Fruit fly (Drosophila melanogaster) whole organism, embryonic: ENCODE results near the gene Coa8.

Experiments
- Adf1 ChIP-seq: fragments of 200-800 bp; sonication (Bioruptor generic); IDR thresholded peaks from 2 replicates; pipeline ENCODE4 v1.3.6; 2022; ENCODE audit warnings: missing biosample characterization, missing genetic modification characterization
- Blimp-1 ChIP-seq: fragments of 200-800 bp; sonication (Bioruptor generic); optimal IDR thresholded peaks from 3 replicates; lab custom pipeline; 2018; ENCODE audit warnings: missing biosample characterization, missing genetic modification characterization, mild to moderate bottlenecking, moderate library complexity, missing genetic modification reagents
- C15 ChIP-seq: fragments of 200-800 bp; sonication (Bioruptor generic); IDR thresholded peaks from 3 replicates; pipeline ENCODE4 v1.3.6; 2022; ENCODE audit warnings: missing biosample characterization, missing genetic modification characterization
- CG11398 ChIP-seq: fragments of 200-800 bp; sonication (Bioruptor generic); optimal IDR thresholded peaks from 2 replicates; lab custom pipeline; 2016; ENCODE audit warnings: missing biosample characterization, missing genetic modification characterization
- CG12104 ChIP-seq: fragments of 200-800 bp; sonication (Bioruptor generic); optimal IDR thresholded peaks from 3 replicates; lab custom pipeline; 2016; ENCODE audit warnings: missing biosample characterization, missing genetic modification characterization
- CG12219 ChIP-seq: fragments of 200-800 bp; sonication (Bioruptor generic); optimal IDR thresholded peaks from 3 replicates; lab custom pipeline; 2018; ENCODE audit warnings: missing biosample characterization, mild to moderate bottlenecking, missing genetic modification characterization
- CG13624 ChIP-seq: fragments of 200-800 bp; sonication (Bioruptor generic); optimal IDR thresholded peaks from 2 replicates; lab custom pipeline; 2016; ENCODE audit warnings: missing biosample characterization, missing genetic modification characterization
- CG2875 ChIP-seq: fragments of 200-800 bp; sonication (Bioruptor generic); optimal IDR thresholded peaks from 2 replicates; lab custom pipeline; 2017; ENCODE audit warnings: missing biosample characterization, mild to moderate bottlenecking, missing genetic modification characterization, missing genetic modification reagents
- CG32532 ChIP-seq: fragments of 200-800 bp; sonication (Bioruptor generic); IDR thresholded peaks from 2 replicates; pipeline ENCODE4 v1.3.6; 2022; ENCODE audit warnings: missing biosample characterization, missing genetic modification characterization
- CG3726 ChIP-seq: fragments of 200-800 bp; sonication (Bioruptor generic); IDR thresholded peaks from 3 replicates; pipeline ENCODE4, ENCODE4 v1.3.6; 2022; ENCODE audit warnings: missing biosample characterization, missing genetic modification characterization
- CG6175 ChIP-seq: fragments of 200-800 bp; sonication (Bioruptor generic); IDR thresholded peaks from 3 replicates; pipeline ENCODE4 v1.3.6; 2022; ENCODE audit warnings: missing biosample characterization, missing genetic modification characterization
- CG6683 ChIP-seq: fragments of 200-800 bp; sonication (Bioruptor generic); optimal IDR thresholded peaks from 2 replicates; lab custom pipeline; 2017; ENCODE audit warnings: missing biosample characterization, mild to moderate bottlenecking, missing genetic modification characterization, missing genetic modification reagents
- CG6689 ChIP-seq: fragments of 200-800 bp; sonication (Bioruptor generic); IDR thresholded peaks from 2 replicates; pipeline ENCODE4 v1.3.6; 2022; ENCODE audit warnings: missing biosample characterization, missing genetic modification characterization
- CG8359 ChIP-seq: fragments of 200-800 bp; sonication (Bioruptor generic); optimal IDR thresholded peaks from 2 replicates; lab custom pipeline; 2017; ENCODE audit warnings: missing biosample characterization, mild to moderate bottlenecking, missing genetic modification characterization, borderline replicate concordance
- CG9609 ChIP-seq: fragments of 200-800 bp; sonication (Bioruptor generic); optimal IDR thresholded peaks from 3 replicates; lab custom pipeline; 2016; ENCODE audit warnings: missing biosample characterization, missing genetic modification characterization
- CG9876 ChIP-seq: fragments of 200-800 bp; sonication (Bioruptor generic); optimal IDR thresholded peaks from 2 replicates; lab custom pipeline; 2016; ENCODE audit warnings: missing biosample characterization, missing genetic modification characterization
- Dbx ChIP-seq: fragments of 200-800 bp; sonication (Bioruptor generic); IDR thresholded peaks from 3 replicates; pipeline ENCODE4 v1.3.6; 2022; ENCODE audit warnings: missing biosample characterization, missing genetic modification characterization
- Doc2 ChIP-seq: fragments of 200-800 bp; sonication (Bioruptor generic); IDR thresholded peaks from 2 replicates; pipeline ENCODE4 v1.3.6; 2022; ENCODE audit warnings: missing biosample characterization, missing genetic modification characterization
- Fer1 ChIP-seq: fragments of 200-800 bp; sonication (Bioruptor generic); optimal IDR thresholded peaks from 2 replicates; lab custom pipeline; 2017; ENCODE audit warnings: missing biosample characterization, mild to moderate bottlenecking, missing genetic modification characterization
- HLHmδ ChIP-seq: fragments of 200-800 bp; sonication (Bioruptor generic); optimal IDR thresholded peaks from 2 replicates; lab custom pipeline; 2018; ENCODE audit warnings: missing biosample characterization, mild to moderate bottlenecking, missing genetic modification characterization, moderate library complexity
- Hsf ChIP-seq: fragments of 200-800 bp; sonication (Bioruptor generic); optimal IDR thresholded peaks from 3 replicates; lab custom pipeline; 2016; ENCODE audit warnings: missing biosample characterization, missing genetic modification characterization
- Lhr ChIP-seq: fragments of 200-800 bp; sonication (Bioruptor generic); optimal IDR thresholded peaks from 3 replicates; lab custom pipeline; 2017; ENCODE audit warnings: mild to moderate bottlenecking, missing biosample characterization, missing genetic modification reagents, missing genetic modification characterization
- MBD-R2 ChIP-seq: fragments of 200-800 bp; sonication (Bioruptor generic); IDR thresholded peaks from 2 replicates; pipeline ENCODE4 v1.3.6; 2022; ENCODE audit warnings: missing biosample characterization, missing genetic modification characterization
- NC2α ChIP-seq: fragments of 200-800 bp; sonication (Bioruptor generic); optimal IDR thresholded peaks from 2 replicates; lab custom pipeline; 2016; ENCODE audit warnings: missing biosample characterization, missing genetic modification characterization
- NFAT ChIP-seq: fragments of 200-800 bp; sonication (Bioruptor generic); IDR thresholded peaks from 2 replicates; pipeline ENCODE4 v1.3.6; 2022; ENCODE audit warnings: missing biosample characterization, missing genetic modification characterization
- Neu2 ChIP-seq: fragments of 200-800 bp; sonication (Bioruptor generic); optimal IDR thresholded peaks from 3 replicates; lab custom pipeline; 2016; ENCODE audit warnings: missing biosample characterization, missing genetic modification characterization, borderline replicate concordance
- Oaz ChIP-seq: fragments of 200-800 bp; sonication (Bioruptor generic); IDR thresholded peaks from 2 replicates; pipeline ENCODE4 v1.3.6; 2022; ENCODE audit warnings: missing biosample characterization, missing genetic modification characterization
- Ptx1 ChIP-seq: fragments of 200-800 bp; sonication (Bioruptor generic); IDR thresholded peaks from 2 replicates; pipeline ENCODE4 v1.3.6; 2022; ENCODE audit warnings: missing biosample characterization, missing genetic modification characterization
- Rx ChIP-seq: fragments of 200-800 bp; sonication (Bioruptor generic); IDR thresholded peaks from 2 replicates; pipeline ENCODE4 v1.3.6; 2022; ENCODE audit warnings: missing biosample characterization, missing genetic modification characterization
- Scr ChIP-seq: fragments of 200-800 bp; sonication (Bioruptor generic); IDR thresholded peaks from 2 replicates; pipeline ENCODE4 v1.3.6; 2022; ENCODE audit warnings: missing biosample characterization, missing genetic modification characterization; ENCODE audit not compliant: partially characterized antibody
- bbx ChIP-seq: fragments of 200-800 bp; sonication (Bioruptor generic); IDR thresholded peaks from 2 replicates; pipeline ENCODE4 v1.3.6; 2022; ENCODE audit warnings: missing biosample characterization, missing genetic modification characterization; ENCODE audit not compliant: partially characterized antibody
- chinmo ChIP-seq: fragments of 200-800 bp; sonication (Bioruptor generic); IDR thresholded peaks from 4 replicates; pipeline ENCODE4 v1.3.6; 2022; ENCODE audit warnings: missing biosample characterization, missing genetic modification characterization; ENCODE audit not compliant: partially characterized antibody
- ci ChIP-seq: fragments of 200-800 bp; sonication (Bioruptor generic); IDR thresholded peaks from 3 replicates; pipeline ENCODE4 v1.3.6; 2022; ENCODE audit warnings: missing biosample characterization, missing genetic modification characterization
- crol ChIP-seq: fragments of 200-800 bp; sonication (Bioruptor generic); IDR thresholded peaks from 2 replicates; pipeline ENCODE4 v1.3.6; 2022; ENCODE audit warnings: missing biosample characterization, missing genetic modification characterization
- da ChIP-seq: fragments of 200-800 bp; sonication (Bioruptor generic); optimal IDR thresholded peaks from 2 replicates; lab custom pipeline; 2016; ENCODE audit warnings: missing biosample characterization, missing genetic modification characterization
- exex ChIP-seq: fragments of 200-800 bp; sonication (Bioruptor generic); optimal IDR thresholded peaks from 4 replicates; lab custom pipeline; 2018; ENCODE audit warnings: missing biosample characterization, mild to moderate bottlenecking, missing genetic modification characterization, moderate library complexity
- grn ChIP-seq: fragments of 200-800 bp; sonication (Bioruptor generic); optimal IDR thresholded peaks from 3 replicates; lab custom pipeline; 2017; ENCODE audit warnings: missing biosample characterization, missing genetic modification characterization
- h ChIP-seq: fragments of >200 bp; optimal IDR thresholded peaks from 2 replicates; lab custom pipeline; 2017
- hb ChIP-seq: fragments of 200-800 bp; sonication (Bioruptor generic); IDR thresholded peaks from 3 replicates; pipeline ENCODE4 v1.3.6; 2022; ENCODE audit warnings: missing biosample characterization, missing genetic modification characterization; ENCODE audit not compliant: partially characterized antibody
- ind ChIP-seq: fragments of 200-800 bp; sonication (Bioruptor generic); optimal IDR thresholded peaks from 3 replicates; lab custom pipeline; 2016; ENCODE audit warnings: missing biosample characterization, missing genetic modification characterization
- inv ChIP-seq: fragments of 200-800 bp; sonication (Bioruptor generic); IDR thresholded peaks from 2 replicates; pipeline ENCODE4 v1.3.6; 2022; ENCODE audit warnings: missing biosample characterization, missing genetic modification characterization; ENCODE audit not compliant: partially characterized antibody
- jing ChIP-seq: fragments of 200-800 bp; sonication (Bioruptor generic); optimal IDR thresholded peaks from 2 replicates; lab custom pipeline; 2018; ENCODE audit warnings: missing biosample characterization, mild to moderate bottlenecking, missing genetic modification characterization
- peb ChIP-seq: fragments of 200-800 bp; sonication (Bioruptor generic); IDR thresholded peaks from 2 replicates; pipeline ENCODE4 v1.3.6; 2022; ENCODE audit warnings: missing biosample characterization, missing genetic modification characterization
- pum ChIP-seq: fragments of 200-800 bp; sonication (Bioruptor generic); optimal IDR thresholded peaks from 2 replicates; lab custom pipeline; 2016; ENCODE audit warnings: missing biosample characterization, missing genetic modification characterization
- ranshi ChIP-seq: fragments of 200-800 bp; sonication (Bioruptor generic); IDR thresholded peaks from 2 replicates; pipeline ENCODE4 v1.3.6; 2022; ENCODE audit warnings: missing biosample characterization, missing genetic modification characterization
- ro ChIP-seq: fragments of 200-800 bp; sonication (Bioruptor generic); IDR thresholded peaks from 2 replicates; pipeline ENCODE4 v1.3.6; 2022; ENCODE audit warnings: missing biosample characterization, missing genetic modification characterization
- seq ChIP-seq: fragments of 200-800 bp; sonication (Bioruptor generic); IDR thresholded peaks from 2 replicates; pipeline ENCODE4 v1.3.6; 2022; ENCODE audit warnings: missing biosample characterization, missing genetic modification characterization
- slp2 ChIP-seq: fragments of 200-800 bp; sonication (Bioruptor generic); optimal IDR thresholded peaks from 2 replicates; lab custom pipeline; 2016; ENCODE audit warnings: missing biosample characterization, missing genetic modification characterization
- so ChIP-seq: fragments of 200-800 bp; sonication (Bioruptor generic); IDR thresholded peaks from 3 replicates; pipeline ENCODE4 v1.3.6; 2022; ENCODE audit warnings: missing biosample characterization, missing genetic modification characterization
- stwl ChIP-seq: fragments of 200-800 bp; sonication (Bioruptor generic); optimal IDR thresholded peaks from 3 replicates; lab custom pipeline; 2018; ENCODE audit warnings: missing biosample characterization, mild to moderate bottlenecking, missing genetic modification characterization, moderate library complexity
- sug ChIP-seq: fragments of 200-800 bp; optimal IDR thresholded peaks from 2 replicates; lab custom pipeline; 2019; ENCODE audit warnings: missing biosample characterization, mild to moderate bottlenecking, missing genetic modification characterization, moderate library complexity
- vvl ChIP-seq: fragments of 200-800 bp; sonication (Bioruptor generic); IDR thresholded peaks from 2 replicates; pipeline ENCODE4 v1.3.6; 2022; ENCODE audit warnings: missing biosample characterization, missing genetic modification characterization

Coa8 gene

dm6 chrX:1889926-1890325 is 9.8 kb downstream of the Coa8 start, which contains the start of the genes trr and mRpL16 (continued):
- TF ChIP-seq ind (GFP tag; lab: Kevin White, UChicago) (no peak), CG9876 (GFP tag; lab: Kevin White, UChicago) (no peak), bbx (GFP tag; lab: Robert Waterston, UW) (no peak; the same call in 1 of the 2 replicates), h (lab: Kevin White, UChicago) (no peak), crol (GFP tag; lab: Robert Waterston, UW) (no peak), slp2 (GFP tag; lab: Kevin White, UChicago) (peak; percentile 33), CG6689 (GFP tag; lab: Robert Waterston, UW) (0 out of 2 replicates have a peak, but pooled peaks have one; percentile 36), Adf1 (GFP tag; lab: Robert Waterston, UW) (no peak), CG12219 (GFP tag; lab: Kevin White, UChicago) (no peak), da (GFP tag; lab: Kevin White, UChicago) (no peak), NFAT (GFP tag; lab: Robert Waterston, UW) (no peak), inv (GFP tag; lab: Robert Waterston, UW) (peak; percentile 58), Neu2 (GFP tag; lab: Kevin White, UChicago) (no peak), CG6683 (no peak), CG6175 (GFP tag; lab: Robert Waterston, UW) (peak; percentile 92), Oaz (no peak), CG12104 (GFP tag; lab: Kevin White, UChicago) (no peak), ci (GFP tag; lab: Robert Waterston, UW) (0 out of 3 replicates have a peak, but pooled peaks have one; percentile 43), C15 (GFP tag; lab: Robert Waterston, UW) (no peak), Ptx1 (peak; percentile 39; the same call in 1 of the 2 replicates), hb (no peak), exex (tag; lab: Kevin White, UChicago) (no peak), peb (GFP tag; lab: Robert Waterston, UW) (no peak), Blimp-1 (GFP tag; lab: Kevin White, UChicago) (no peak), vvl (GFP tag; lab: Robert Waterston, UW) (peak; percentile 57), Hsf (GFP tag; lab: Kevin White, UChicago) (peak; percentile 18), pum (GFP tag; lab: Kevin White, UChicago) (peak; percentile 33), ro (GFP tag; lab: Robert Waterston, UW) (no peak), CG13624 (GFP tag; lab: Kevin White, UChicago) (peak; percentile 39), stwl (peak; percentile 60), CG3726 (no peak), CG32532 (peak; percentile 64), jing (no peak), ranshi (0 out of 2 replicates have a peak, but pooled peaks have one; percentile 11), NC2α (no peak), Dbx (GFP tag; lab: Robert Waterston, UW) (peak; percentile 71), Lhr (no peak), CG9609 (peak; percentile 22), seq (GFP tag; lab: Robert Waterston, UW) (peak; percentile 56; the same call in 1 of the 2 replicates), chinmo (GFP tag; lab: Robert Waterston, UW) (0 out of 4 replicates have a peak, but pooled peaks have one; percentile 59), Fer1 (GFP tag; lab: Kevin White, UChicago) (peak; percentile 53), grn (GFP tag; lab: Kevin White, UChicago) (no peak), CG2875 (GFP tag; lab: Kevin White, UChicago) (no peak), CG11398 (GFP tag; lab: Kevin White, UChicago) (peak; percentile 27), CG8359 (GFP tag; lab: Kevin White, UChicago) (no peak), Scr (GFP tag; lab: Robert Waterston, UW) (peak; percentile 83), MBD-R2 (GFP tag; lab: Robert Waterston, UW) (peak; percentile 84), Rx (GFP tag; lab: Robert Waterston, UW) (no peak), sug (tag; lab: Kevin White, UChicago) (peak; percentile 64), so (no peak), Doc2 (GFP tag; lab: Robert Waterston, UW) (no peak), HLHmδ (GFP tag; lab: Kevin White, UChicago) (no peak)
